Fruit fly (Drosophila melanogaster): ENCODE measurements around the gene CG14683.

The CG14683 gene

DNA sequence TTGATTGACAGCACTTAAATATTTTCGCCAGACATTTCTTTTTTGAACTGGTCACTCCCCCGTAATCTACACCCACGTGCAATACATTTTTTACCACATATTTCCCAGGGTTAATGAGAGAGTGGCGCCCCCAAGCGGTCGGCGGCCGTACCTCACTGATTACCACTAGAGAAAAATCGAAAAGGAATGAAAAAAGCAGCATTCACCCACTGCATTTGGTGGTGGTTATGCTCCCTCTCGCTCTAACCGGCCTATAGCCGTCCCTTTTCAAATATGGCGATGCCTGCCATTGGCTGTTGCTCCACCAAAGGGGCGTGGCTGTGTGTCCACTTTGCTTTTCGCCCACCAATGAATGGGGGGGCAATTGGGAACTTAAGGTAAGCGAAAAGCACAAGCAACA lies 31.5 kb upstream of the CG14683 start (continued):
- TF ChIP-seq prd (optimal IDR thresholded peaks at IDR 0.05): no peak
- TF ChIP-seq prd (GFP tag; IDR thresholded peaks at IDR 0.05): peak; percentile 36; the same call in 1 of the 3 replicates
- peak; percentile 48 for TF ChIP-seq CG8089 (GFP tag; optimal IDR thresholded peaks at IDR 0.05)
- TF ChIP-seq gfzf (GFP tag; optimal IDR thresholded peaks at IDR 0.05): no peak
- no peak for TF ChIP-seq cas (GFP tag; IDR thresholded peaks at IDR 0.05)
- TF ChIP-seq CG8478 (optimal IDR thresholded peaks at IDR 0.05): peak; percentile 87
- peak; percentile 40; the same call in 2 of the 3 replicates for TF ChIP-seq CG6791 (GFP tag; IDR thresholded peaks at IDR 0.05; ENCODE audit: partially characterized antibody)
- TF ChIP-seq crol (GFP tag; IDR thresholded peaks at IDR 0.05): 0 out of 2 replicates have a peak, but pooled peaks have one; percentile 24
- peak; percentile 61 for TF ChIP-seq stwl (tag; optimal IDR thresholded peaks at IDR 0.05)
- TF ChIP-seq Hr78 (GFP tag; optimal IDR thresholded peaks at IDR 0.05): no peak
- no peak for TF ChIP-seq Stat92E (GFP tag; optimal IDR thresholded peaks at IDR 0.05)
- no peak for TF ChIP-seq mld (GFP tag; IDR thresholded peaks at IDR 0.05; ENCODE audit: partially characterized antibody)
- no peak for TF ChIP-seq gt (GFP tag; IDR thresholded peaks at IDR 0.05)
- TF ChIP-seq Xbp1 (GFP tag; optimal IDR thresholded peaks at IDR 0.05): peak; percentile 52
- no peak for TF ChIP-seq CG17612 (GFP tag; IDR thresholded peaks at IDR 0.05)
- no peak for TF ChIP-seq CG7963 (GFP tag; IDR thresholded peaks at IDR 0.05; ENCODE audit: partially characterized antibody)
- no peak for TF ChIP-seq CG12104 (GFP tag; optimal IDR thresholded peaks at IDR 0.05)
- peak; percentile 60 for TF ChIP-seq Mes4 (GFP tag; optimal IDR thresholded peaks at IDR 0.05)
- TF ChIP-seq CG9797 (GFP tag; optimal IDR thresholded peaks at IDR 0.05): peak; percentile 9
- no peak for TF ChIP-seq CG10147 (GFP tag; optimal IDR thresholded peaks at IDR 0.05)
- peak in 1 of 2 experiments; percentile 54 for TF ChIP-seq chif (GFP tag; optimal IDR thresholded peaks at IDR 0.05)
- TF ChIP-seq nau (GFP tag; optimal IDR thresholded peaks at IDR 0.05): peak; percentile 57
- TF ChIP-seq hth (optimal IDR thresholded peaks at IDR 0.05): no peak
- peak; percentile 55 for TF ChIP-seq wek (GFP tag; optimal IDR thresholded peaks at IDR 0.05)
- TF ChIP-seq GATAe (GFP tag; conservative IDR thresholded peaks at IDR 0.05): no peak
- TF ChIP-seq CG7928 (GFP tag; optimal IDR thresholded peaks at IDR 0.05): no peak
- TF ChIP-seq Abd-B (GFP tag; optimal IDR thresholded peaks at IDR 0.05): no peak
- no peak for TF ChIP-seq vfl (GFP tag; optimal IDR thresholded peaks at IDR 0.05)
- TF ChIP-seq tap (tag; optimal IDR thresholded peaks at IDR 0.05): peak; percentile 42
- TF ChIP-seq inv (GFP tag; IDR thresholded peaks at IDR 0.05; ENCODE audit: partially characterized antibody): no peak
- peak; percentile 99 for TF ChIP-seq Neu2 (GFP tag; optimal IDR thresholded peaks at IDR 0.05; ENCODE audit: borderline replicate concordance)
- peak; percentile 30 for TF ChIP-seq dmrt11E (tag; optimal IDR thresholded peaks at IDR 0.05)
- peak; percentile 62 for TF ChIP-seq nerfin-1 (tag; optimal IDR thresholded peaks at IDR 0.05)
- no peak for TF ChIP-seq klu (GFP tag; IDR thresholded peaks at IDR 0.05)
- TF ChIP-seq ind (GFP tag; optimal IDR thresholded peaks at IDR 0.05): peak; percentile 31
- 0 out of 2 replicates have a peak, but pooled peaks have one; percentile 39 for TF ChIP-seq sna (GFP tag; IDR thresholded peaks at IDR 0.05; ENCODE audit: partially characterized antibody)
- no peak for TF ChIP-seq CG7271 (tag; optimal IDR thresholded peaks at IDR 0.05)
- TF ChIP-seq pfk (GFP tag; optimal IDR thresholded peaks at IDR 0.05): no peak
- peak; percentile 38 for TF ChIP-seq en (GFP tag; optimal IDR thresholded peaks at IDR 0.05)
- no peak for TF ChIP-seq CG12236 (GFP tag; optimal IDR thresholded peaks at IDR 0.05)
- peak; percentile 80 for TF ChIP-seq CG4707 (GFP tag; optimal IDR thresholded peaks at IDR 0.05)
- TF ChIP-seq CG7372 (GFP tag; IDR thresholded peaks at IDR 0.05): no peak
- 0 out of 3 replicates have a peak, but pooled peaks have one; percentile 48 for TF ChIP-seq CG17361 (GFP tag; IDR thresholded peaks at IDR 0.05)
- TF ChIP-seq Opbp (GFP tag; IDR thresholded peaks at IDR 0.05; ENCODE audit: partially characterized antibody): peak; percentile 49; the same call in 1 of the 3 replicates
- TF ChIP-seq Adf1 (GFP tag; IDR thresholded peaks at IDR 0.05): peak; percentile 43; the same call in 1 of the 2 replicates
- no peak for TF ChIP-seq CG7357 (GFP tag; IDR thresholded peaks at IDR 0.05)
- TF ChIP-seq CG1647 (GFP tag; optimal IDR thresholded peaks at IDR 0.05): no peak
- peak; percentile 53 for TF ChIP-seq fd102C (GFP tag; optimal IDR thresholded peaks at IDR 0.05)
- peak; percentile 85 for TF ChIP-seq HLHmδ (GFP tag; optimal IDR thresholded peaks at IDR 0.05)
- peak; percentile 23 for TF ChIP-seq Max (GFP tag; optimal IDR thresholded peaks at IDR 0.05)

All from whole organism, embryonic.